Worm (Caenorhabditis elegans): ENCODE data around the gene K09E9.7.

- TF ChIP-seq pha-4 (tag; optimal IDR thresholded peaks at IDR 0.05), result no peak
- TF ChIP-seq fkh-10 (GFP tag; optimal IDR thresholded peaks at IDR 0.05), result no peak
- no peak for TF ChIP-seq hlh-30 (tag; optimal IDR thresholded peaks at IDR 0.05; ENCODE audit: insufficient read depth)
- TF ChIP-seq ceh-30 (tag; optimal IDR thresholded peaks at IDR 0.05), result no peak
- no peak for TF ChIP-seq ceh-6 (GFP tag; optimal IDR thresholded peaks at IDR 0.05)
- no peak for TF ChIP-seq hlh-13 (GFP tag; optimal IDR thresholded peaks at IDR 0.05)
- no peak for TF ChIP-seq che-1 (tag; optimal IDR thresholded peaks at IDR 0.05)
These were observed 30.1 kb upstream of the K09E9.7 start for ce11 chrX:15610527-15611091.

Data from whole organism, late embryonic.